Worm (Caenorhabditis elegans) whole organism, L1 larva: ENCODE results near the gene dbn-1.

Experiments used
- C16A3.4 ChIP-seq: fragments of 150-350 bp; optimal IDR thresholded peaks from 2 replicates; lab custom pipeline; 2014; ENCODE audit warnings: missing biosample characterization, missing genetic modification characterization
- C34B4.2 ChIP-seq: sonication (generic microtip); optimal IDR thresholded peaks from 2 replicates; lab custom pipeline; 2017; ENCODE audit warnings: mild to moderate bottlenecking, missing genetic modification characterization, missing compliant biosample characterization
- F16B12.6 ChIP-seq: fragments of 150-350 bp; optimal IDR thresholded peaks from 2 replicates; lab custom pipeline; 2014; ENCODE audit warnings: missing biosample characterization, missing genetic modification characterization
- Y116A8C.19 ChIP-seq: sonication (generic microtip); optimal IDR thresholded peaks from 2 replicates; lab custom pipeline; 2016; ENCODE audit warnings: missing compliant biosample characterization, missing genetic modification characterization, borderline replicate concordance
- aly-2 ChIP-seq: fragments of 150-350 bp; optimal IDR thresholded peaks from 2 replicates; lab custom pipeline; 2014; ENCODE audit warnings: missing biosample characterization, missing genetic modification characterization
- ama-1 ChIP-seq: fragments of 150-350 bp; optimal IDR thresholded peaks from 2 replicates; lab custom pipeline; 2014
- blmp-1 ChIP-seq: fragments of 150-350 bp; optimal IDR thresholded peaks from 2 replicates; lab custom pipeline; 2014; ENCODE audit warnings: missing biosample characterization, missing genetic modification characterization
- ceh-82 ChIP-seq, 3 experiments: fragments of 150-350 bp in 1 of 3; sonication (generic microtip) in 2 of 3; optimal IDR thresholded peaks; 2 replicates each; lab custom pipeline; 2014 to 2017; ENCODE audit warnings: missing biosample characterization in 3 of 3, missing genetic modification characterization in 3 of 3
- ces-1 ChIP-seq: fragments of 150-350 bp; optimal IDR thresholded peaks from 2 replicates; lab custom pipeline; 2014; ENCODE audit warnings: missing biosample characterization, missing genetic modification reagents, missing genetic modification characterization
- dpl-1 ChIP-seq, 3 experiments: fragments of 150-350 bp in 2 of 3; sonication (generic microtip) in 1 of 3; optimal IDR thresholded peaks; 2 replicates each; lab custom pipeline; 2014 to 2017; ENCODE audit warnings: missing biosample characterization in 3 of 3, missing genetic modification characterization in 3 of 3, missing genetic modification reagents in 3 of 3
- dsc-1 ChIP-seq: sonication (generic microtip); optimal IDR thresholded peaks from 2 replicates; lab custom pipeline; 2016; ENCODE audit warnings: mild to moderate bottlenecking, missing genetic modification characterization, missing compliant biosample characterization
- efl-1 ChIP-seq, 4 experiments: fragments of 150-350 bp; optimal IDR thresholded peaks in 3 of 4; peaks in 1 of 4; 1 replicate in 1 of 4; 2 replicates in 3 of 4; lab custom pipeline; 2014; ENCODE audit warnings: missing biosample characterization in 2 of 4, missing genetic modification characterization in 2 of 4, missing genetic modification reagents in 2 of 4
- efl-3 ChIP-seq: fragments of 200-800 bp; sonication (Bioruptor generic); optimal IDR thresholded peaks from 2 replicates; lab custom pipeline; 2018; ENCODE audit warnings: mild to moderate bottlenecking, missing genetic modification characterization, missing compliant biosample characterization
- egl-13 ChIP-seq: sonication (generic microtip); optimal IDR thresholded peaks from 2 replicates; lab custom pipeline; 2016; ENCODE audit warnings: missing genotype, missing genetic modification reagents, missing genetic modification characterization, missing compliant biosample characterization
- egl-27 ChIP-seq, 2 experiments: fragments of 150-350 bp in 1 of 2; sonication (generic microtip); optimal IDR thresholded peaks; 3 replicates each; lab custom pipeline; 2017 to 2018; ENCODE audit warnings: missing biosample characterization in 2 of 2, missing genetic modification characterization in 2 of 2, missing genetic modification reagents in 2 of 2
- fkh-10 ChIP-seq: sonication (generic microtip); optimal IDR thresholded peaks from 2 replicates; lab custom pipeline; 2017; ENCODE audit warnings: missing biosample characterization, missing genetic modification reagents, missing genetic modification characterization
- fkh-8 ChIP-seq: sonication (generic microtip); optimal IDR thresholded peaks from 2 replicates; lab custom pipeline; 2016; ENCODE audit warnings: mild to moderate bottlenecking, missing genetic modification characterization, missing compliant biosample characterization
- hpl-2 ChIP-seq: fragments of 150-350 bp; optimal IDR thresholded peaks from 2 replicates; lab custom pipeline; 2014; ENCODE audit warnings: missing biosample characterization, missing genetic modification reagents, missing genetic modification characterization
- irx-1 ChIP-seq: sonication (generic microtip); optimal IDR thresholded peaks from 2 replicates; lab custom pipeline; 2016; ENCODE audit warnings: missing genetic modification characterization, missing compliant biosample characterization
- jun-1 ChIP-seq: fragments of 150-350 bp; optimal IDR thresholded peaks from 2 replicates; lab custom pipeline; 2014; ENCODE audit warnings: missing biosample characterization, missing genetic modification reagents, missing genetic modification characterization
- lin-14 ChIP-seq: fragments of 200-800 bp; sonication (Bioruptor generic); optimal IDR thresholded peaks from 2 replicates; lab custom pipeline; 2018; ENCODE audit warnings: mild to moderate bottlenecking, missing genetic modification characterization, moderate library complexity, missing compliant biosample characterization
- lin-35 ChIP-seq, 2 experiments: fragments of 150-350 bp; optimal IDR thresholded peaks; 2 replicates each; lab custom pipeline; 2014; ENCODE audit warnings: missing biosample characterization in 2 of 2, missing genetic modification characterization in 2 of 2, missing genetic modification reagents in 2 of 2
- lin-39 ChIP-seq: fragments of 150-350 bp; optimal IDR thresholded peaks from 2 replicates; lab custom pipeline; 2014; ENCODE audit warnings: missing biosample characterization, missing genetic modification reagents, missing genetic modification characterization
- lsy-2 ChIP-seq, 2 experiments: fragments of 150-350 bp; optimal IDR thresholded peaks; 2 replicates each; lab custom pipeline; 2014; ENCODE audit warnings: missing biosample characterization in 2 of 2, missing genetic modification characterization in 2 of 2
- mdl-1 ChIP-seq, 2 experiments: fragments of 150-350 bp; optimal IDR thresholded peaks; 2 replicates each; lab custom pipeline; 2014 to 2017; ENCODE audit warnings: missing biosample characterization in 2 of 2, missing genetic modification characterization in 2 of 2, inconsistent platforms in 1 of 2
- mep-1 ChIP-seq: fragments of 150-350 bp; optimal IDR thresholded peaks from 2 replicates; lab custom pipeline; 2014; ENCODE audit warnings: missing biosample characterization, missing genetic modification characterization
- nhr-11 ChIP-seq: fragments of 150-350 bp; optimal IDR thresholded peaks from 2 replicates; lab custom pipeline; 2014; ENCODE audit warnings: missing biosample characterization, missing genetic modification characterization
- nhr-20 ChIP-seq: sonication (generic microtip); optimal IDR thresholded peaks from 2 replicates; lab custom pipeline; 2016; ENCODE audit warnings: mild to moderate bottlenecking, missing genetic modification characterization, missing compliant biosample characterization
- nhr-47 ChIP-seq: sonication (generic microtip); optimal IDR thresholded peaks from 2 replicates; lab custom pipeline; 2016; ENCODE audit warnings: mild to moderate bottlenecking, missing genetic modification characterization, moderate library complexity, missing compliant biosample characterization
- nhr-71 ChIP-seq: sonication (generic microtip); optimal IDR thresholded peaks from 2 replicates; lab custom pipeline; 2016; ENCODE audit warnings: mild to moderate bottlenecking, missing genetic modification characterization, moderate library complexity, missing compliant biosample characterization
- nhr-85 ChIP-seq: sonication (generic microtip); peaks from one replicate; lab custom pipeline; 2016; ENCODE audit warnings: missing genetic modification characterization, inconsistent platforms, missing compliant biosample characterization
- pag-3 ChIP-seq: sonication (generic microtip); optimal IDR thresholded peaks from 2 replicates; lab custom pipeline; 2017; ENCODE audit warnings: missing genetic modification characterization, mild to moderate bottlenecking, missing compliant biosample characterization, antibody characterized with exemption, borderline replicate concordance; ENCODE audit not compliant: insufficient read depth
- rnt-1 ChIP-seq: sonication (generic microtip); optimal IDR thresholded peaks from 2 replicates; lab custom pipeline; 2016; ENCODE audit warnings: mild to moderate bottlenecking, missing genetic modification characterization, moderate library complexity, missing compliant biosample characterization
- skn-1 ChIP-seq: fragments of 150-350 bp; optimal IDR thresholded peaks from 2 replicates; lab custom pipeline; 2014; ENCODE audit warnings: missing biosample characterization, missing genetic modification characterization
- snu-23 ChIP-seq: sonication (generic microtip); optimal IDR thresholded peaks from 2 replicates; lab custom pipeline; 2016; ENCODE audit warnings: missing genetic modification characterization, missing compliant biosample characterization
- sup-37 ChIP-seq: fragments of 200-800 bp; sonication (Bioruptor generic); optimal IDR thresholded peaks from 2 replicates; lab custom pipeline; 2018; ENCODE audit warnings: mild to moderate bottlenecking, missing genetic modification characterization, missing compliant biosample characterization
- swsn-7 ChIP-seq: sonication (generic microtip); optimal IDR thresholded peaks from 2 replicates; lab custom pipeline; 2016; ENCODE audit warnings: missing genetic modification characterization, missing compliant biosample characterization
- unc-62 ChIP-seq: fragments of 150-350 bp; optimal IDR thresholded peaks from 2 replicates; lab custom pipeline; 2014; ENCODE audit warnings: missing biosample characterization, missing genetic modification reagents, missing genetic modification characterization
- unc-86 ChIP-seq: sonication (generic microtip); optimal IDR thresholded peaks from 2 replicates; lab custom pipeline; 2016; ENCODE audit warnings: missing genetic modification characterization, missing compliant biosample characterization
- xbp-1 ChIP-seq: sonication (generic microtip); optimal IDR thresholded peaks from 2 replicates; lab custom pipeline; 2016; ENCODE audit warnings: missing genetic modification characterization, missing compliant biosample characterization
- zag-1 ChIP-seq: fragments of 150-350 bp; optimal IDR thresholded peaks from 2 replicates; lab custom pipeline; 2014; ENCODE audit warnings: missing biosample characterization, missing genetic modification characterization
- ztf-4 ChIP-seq: fragments of 150-350 bp; optimal IDR thresholded peaks from 2 replicates; lab custom pipeline; 2014; ENCODE audit warnings: missing biosample characterization, missing genetic modification characterization

Gene dbn-1

DNA sequence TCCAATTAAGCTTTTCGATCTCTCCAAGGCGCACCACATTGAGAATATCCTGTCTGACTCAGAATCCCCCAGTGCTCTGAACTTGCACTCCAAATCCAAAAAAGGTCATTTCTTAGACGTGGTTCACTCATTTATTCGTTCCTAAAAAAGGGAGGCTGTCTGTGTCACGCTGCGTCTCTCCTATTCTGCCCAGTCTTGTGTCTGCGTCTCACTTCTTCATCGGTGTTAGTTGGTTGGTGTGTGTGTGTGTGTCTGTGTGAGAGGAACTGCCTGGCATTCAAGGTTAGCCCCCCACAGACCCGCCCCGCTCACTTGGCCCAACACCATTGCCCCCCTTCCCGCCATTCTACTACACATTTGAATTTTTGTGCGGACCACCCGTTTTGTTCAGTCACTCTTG lies 44.4 kb downstream of the dbn-1 start:
- peak; percentile 89 for TF ChIP-seq lin-14
- TF ChIP-seq skn-1 (tag; lab: Kevin White, UChicago): peak; percentile 12
- TF ChIP-seq efl-1 (optimal IDR thresholded peaks at IDR 0.05; lab: Kevin White, UChicago): peak; percentile 53 to 74
- peak; percentile 27 to 93 for TF ChIP-seq efl-1 (GFP tag; optimal IDR thresholded peaks at IDR 0.05 in 1 of 2; lab: Kevin White, UChicago)
- TF ChIP-seq dpl-1 (GFP tag; optimal IDR thresholded peaks at IDR 0.05; lab: Kevin White, UChicago): peak in 1 of 3 experiments; percentile 20
- peak; percentile 61 for TF ChIP-seq fkh-8 (tag; lab: Kevin White, UChicago)
- peak; percentile 34 for TF ChIP-seq nhr-47 (tag; lab: Kevin White, UChicago)
- TF ChIP-seq lin-39 (tag; lab: Kevin White, UChicago): no peak
- no peak for TF ChIP-seq hpl-2 (GFP tag; lab: Kevin White, UChicago)
- peak; percentile 4 for TF ChIP-seq jun-1
- no peak for TF ChIP-seq F16B12.6 (tag; lab: Kevin White, UChicago)
- peak in 2 of 3 experiments; percentile 57 to 69 for TF ChIP-seq ceh-82 (tag; optimal IDR thresholded peaks at IDR 0.05; lab: Kevin White, UChicago)
- peak; percentile 1 to 57 for TF ChIP-seq lsy-2 (tag; optimal IDR thresholded peaks at IDR 0.05; lab: Kevin White, UChicago)
- TF ChIP-seq egl-13: no peak
- peak; percentile 1 for TF ChIP-seq fkh-10
- TF ChIP-seq egl-27 (tag; optimal IDR thresholded peaks at IDR 0.05; lab: Kevin White, UChicago): peak in 1 of 2 experiments; percentile 8
- TF ChIP-seq mep-1: peak; percentile 60
- TF ChIP-seq rnt-1 (tag; lab: Kevin White, UChicago): peak; percentile 25
- TF ChIP-seq blmp-1: peak; percentile 70
- TF ChIP-seq snu-23 (GFP tag; lab: Kevin White, UChicago): peak; percentile 39
- TF ChIP-seq ztf-4 (tag; lab: Kevin White, UChicago): peak; percentile 42
- TF ChIP-seq lin-35 (GFP tag; optimal IDR thresholded peaks at IDR 0.05; lab: Kevin White, UChicago): peak; percentile 51 to 57
- TF ChIP-seq nhr-71: peak; percentile 44
- TF ChIP-seq zag-1 (tag; lab: Kevin White, UChicago): no peak
- TF ChIP-seq ama-1 (lab: Kevin White, UChicago): peak; percentile 23
- peak; percentile 14 for TF ChIP-seq efl-3
- TF ChIP-seq xbp-1 (tag; lab: Kevin White, UChicago): peak; percentile 6
- no peak for TF ChIP-seq nhr-20 (tag; lab: Kevin White, UChicago)
- no peak for TF ChIP-seq sup-37 (GFP tag; lab: Kevin White, UChicago)
- TF ChIP-seq C16A3.4 (tag; lab: Kevin White, UChicago): peak; percentile 17
- TF ChIP-seq unc-86 (tag; lab: Kevin White, UChicago): peak; percentile 1
- TF ChIP-seq nhr-11 (tag; lab: Kevin White, UChicago): no peak
- peak; percentile 24 for TF ChIP-seq swsn-7
- peak in 1 of 2 experiments; percentile 32 for TF ChIP-seq mdl-1 (tag; optimal IDR thresholded peaks at IDR 0.05; lab: Kevin White, UChicago)
- TF ChIP-seq, all 84 proteins: peak for 25

DNA sequence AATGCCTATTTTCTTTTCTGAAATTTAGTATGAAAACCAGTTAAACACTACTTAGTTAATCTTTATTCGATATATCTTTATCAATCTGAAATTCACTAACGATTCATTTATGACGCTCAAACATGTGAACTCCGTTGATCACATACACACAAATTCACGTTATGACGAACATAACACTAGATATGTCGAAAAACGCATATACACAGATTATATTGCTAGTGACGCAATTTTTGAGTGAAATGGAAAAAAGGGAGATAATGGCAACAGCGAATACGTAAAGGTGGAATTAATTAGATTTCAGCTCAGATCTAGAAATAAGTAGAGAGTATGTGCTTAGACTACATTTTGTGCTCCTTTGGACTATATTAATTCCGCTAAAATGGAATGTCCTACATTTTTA lies 45.0 kb downstream of the dbn-1 start:
- TF ChIP-seq jun-1: no peak
- TF ChIP-seq Y116A8C.19 (tag; lab: Kevin White, UChicago): no peak
- peak; percentile 77 for TF ChIP-seq dsc-1 (tag; lab: Kevin White, UChicago)
- no peak for TF ChIP-seq ces-1
- no peak for TF ChIP-seq lin-35 (GFP tag; optimal IDR thresholded peaks at IDR 0.05; lab: Kevin White, UChicago)
- peak; percentile 13 for TF ChIP-seq nhr-20 (tag; lab: Kevin White, UChicago)
- peak; percentile 49 for TF ChIP-seq egl-13
- no peak for TF ChIP-seq efl-1 (optimal IDR thresholded peaks at IDR 0.05; lab: Kevin White, UChicago)
- no peak for TF ChIP-seq efl-1 (GFP tag; optimal IDR thresholded peaks at IDR 0.05 in 1 of 2; lab: Kevin White, UChicago)
- peak; percentile 1 for TF ChIP-seq nhr-71
- no peak for TF ChIP-seq pag-3
- no peak for TF ChIP-seq C34B4.2 (tag; lab: Kevin White, UChicago)
- TF ChIP-seq aly-2: no peak
- TF ChIP-seq ztf-4 (tag; lab: Kevin White, UChicago): peak; percentile 9
- no peak for TF ChIP-seq unc-62 (GFP tag; lab: Kevin White, UChicago)
- TF ChIP-seq egl-27 (tag; optimal IDR thresholded peaks at IDR 0.05; lab: Kevin White, UChicago): no peak
- TF ChIP-seq nhr-85: peak; percentile 48
- TF ChIP-seq irx-1 (tag; lab: Kevin White, UChicago): no peak
- TF ChIP-seq fkh-8 (tag; lab: Kevin White, UChicago): peak; percentile 52
